Worm (Caenorhabditis elegans): ENCODE results near the gene lgc-17.

DNA sequence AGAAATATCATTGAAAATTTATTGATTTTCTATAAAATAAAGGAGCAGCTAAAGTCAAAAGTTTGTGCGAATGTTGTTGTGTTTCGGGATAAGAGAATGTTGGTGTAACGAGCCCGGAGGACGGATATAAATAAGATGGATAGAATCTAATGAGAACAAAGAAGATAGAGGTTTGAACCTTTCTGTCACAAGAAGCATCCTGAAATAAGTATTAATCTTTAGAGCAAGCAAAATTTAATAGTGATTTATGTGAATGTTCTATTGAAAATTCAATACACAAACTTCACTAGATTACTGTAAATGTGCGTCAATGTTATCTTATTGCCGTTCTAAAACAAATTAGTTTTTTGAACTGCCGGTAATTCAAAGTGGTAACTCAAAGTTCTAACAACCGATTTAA, 17.7 kb upstream of the lgc-17 start, which contains the start of gene W03G11.3:
- TF ChIP-seq Y67H2A.10 (GFP tag; conservative IDR thresholded peaks at IDR 0.05) (no peak), D2030.7 (GFP tag; IDR thresholded peaks at IDR 0.05) (no peak), hsf-1 (GFP tag; IDR thresholded peaks at IDR 0.05) (no peak), Y95B8A.8 (GFP tag; IDR thresholded peaks at IDR 0.05) (no peak), snpc-1.1 (tag; optimal IDR thresholded peaks at IDR 0.05; ENCODE audit: insufficient read depth) (no peak), ets-4 (GFP tag; optimal IDR thresholded peaks at IDR 0.05) (no peak), akir-1 (GFP tag; optimal IDR thresholded peaks at IDR 0.05) (no peak), hlh-12 (tag; optimal IDR thresholded peaks at IDR 0.05) (no peak), nfya-2 (GFP tag; IDR thresholded peaks at IDR 0.05) (no peak), ceh-91 (GFP tag; IDR thresholded peaks at IDR 0.05) (no peak), pha-4 (tag; optimal IDR thresholded peaks at IDR 0.05) (no peak), ama-1 (optimal IDR thresholded peaks at IDR 0.05) (no peak), ama-1 (GFP tag; optimal IDR thresholded peaks at IDR 0.05) (no peak), unc-62 (GFP tag; optimal IDR thresholded peaks at IDR 0.05) (no peak), unc-130 (GFP tag; optimal IDR thresholded peaks at IDR 0.05) (no peak)
